Fruit fly (Drosophila melanogaster): ENCODE data around the gene CG32447.
A peak's percentile ranks its signal among the peaks of the same experiment; 100 is the strongest.

CG32447 gene

DNA sequence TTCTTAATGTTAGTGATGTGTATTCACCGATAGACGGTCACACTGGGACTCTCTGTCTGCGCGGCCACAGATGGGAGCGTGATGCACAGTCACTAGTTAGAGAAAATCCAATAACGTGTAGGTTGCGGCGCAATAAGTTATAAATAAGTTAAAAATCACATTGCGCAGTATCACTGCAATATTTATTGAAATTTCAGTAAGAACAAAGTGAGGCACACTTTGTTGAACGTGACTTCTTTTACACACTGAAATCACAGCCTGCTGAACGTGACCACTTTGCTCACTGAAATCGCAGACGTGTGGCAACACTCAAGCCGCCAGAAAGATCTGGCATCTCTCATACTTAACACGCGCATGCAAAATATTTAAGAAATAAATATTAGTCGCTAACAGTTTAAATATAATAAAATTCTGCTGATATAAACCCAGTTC is 22.5 kb upstream of the CG32447 start, which contains the start of the genes CG11247 and Polr2H:
TSS of gene CG11247 (minus strand) at position 191 of the 432 bp plus-strand sequence.
TSS of gene Polr2H (plus strand) at position 317 of the 432 bp plus-strand sequence.
- TF ChIP-seq EcR (GFP tag; optimal IDR thresholded peaks at IDR 0.05), result no peak
- peak; percentile 44 for TF ChIP-seq gl (tag; optimal IDR thresholded peaks at IDR 0.05)
- TF ChIP-seq CG34367 (tag; optimal IDR thresholded peaks at IDR 0.05), result peak; percentile 77
- peak; percentile 87 for TF ChIP-seq CG32121 (GFP tag; IDR thresholded peaks at IDR 0.05)
- peak; percentile 78 for TF ChIP-seq CG17806 (tag; optimal IDR thresholded peaks at IDR 0.05)
- peak; percentile 74 for TF ChIP-seq Snoo (tag; optimal IDR thresholded peaks at IDR 0.05)
- TF ChIP-seq CG9948 (tag; optimal IDR thresholded peaks at IDR 0.05), result peak; percentile 81
- TF ChIP-seq CG8301 (tag; optimal IDR thresholded peaks at IDR 0.05), result peak; percentile 80
- TF ChIP-seq D1 (tag; optimal IDR thresholded peaks at IDR 0.05), result peak; percentile 63
- TF ChIP-seq Ets98B (GFP tag; IDR thresholded peaks at IDR 0.05), result peak; percentile 89
- peak; percentile 79 for TF ChIP-seq CG14655 (GFP tag; optimal IDR thresholded peaks at IDR 0.05)
- TF ChIP-seq CG12605 (GFP tag; IDR thresholded peaks at IDR 0.05), result peak; percentile 63; the same call in 1 of the 2 replicates
- TF ChIP-seq fd96Ca (GFP tag; IDR thresholded peaks at IDR 0.05), result peak; percentile 94
- TF ChIP-seq CG10348 (GFP tag; IDR thresholded peaks at IDR 0.05), result peak; percentile 83
- TF ChIP-seq CG15710 (tag; optimal IDR thresholded peaks at IDR 0.05), result peak; percentile 81
- peak; percentile 87 for TF ChIP-seq rn (GFP tag; IDR thresholded peaks at IDR 0.05)
- TF ChIP-seq CG13204 (GFP tag; optimal IDR thresholded peaks at IDR 0.05), result no peak
- TF ChIP-seq CG8159 (tag; optimal IDR thresholded peaks at IDR 0.05), result peak; percentile 75
- TF ChIP-seq Pif1B (GFP tag; optimal IDR thresholded peaks at IDR 0.05), result peak; percentile 68
- TF ChIP-seq Pif1A (GFP tag; optimal IDR thresholded peaks at IDR 0.05), result peak; percentile 82
- peak; percentile 92 for TF ChIP-seq CG4496 (GFP tag; IDR thresholded peaks at IDR 0.05)

DNA sequence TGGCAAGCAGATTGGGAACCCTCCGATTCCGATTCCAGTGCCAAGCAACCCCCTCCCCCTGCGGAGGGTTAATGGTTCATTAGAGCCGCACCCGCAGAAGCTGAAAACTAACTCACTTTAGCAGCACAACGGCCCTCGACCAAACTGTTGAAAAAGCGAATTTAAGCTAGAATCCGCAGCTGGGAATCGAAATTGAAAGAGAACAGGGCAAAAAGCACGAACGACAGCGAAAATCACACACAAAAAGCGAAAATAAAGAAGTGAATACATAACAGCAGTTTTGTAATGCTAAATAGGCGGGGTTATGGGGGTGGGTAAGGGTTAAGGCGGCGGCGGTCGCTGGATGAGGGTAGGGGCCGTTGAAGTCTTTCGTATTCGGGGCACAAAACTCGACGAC is 21.6 kb upstream of the CG32447 start:
- TF ChIP-seq gl (tag; optimal IDR thresholded peaks at IDR 0.05) (no peak), CG13204 (GFP tag; optimal IDR thresholded peaks at IDR 0.05) (no peak), CG34367 (tag; optimal IDR thresholded peaks at IDR 0.05) (no peak), CG17806 (tag; optimal IDR thresholded peaks at IDR 0.05) (no peak), Pif1B (GFP tag; optimal IDR thresholded peaks at IDR 0.05) (no peak), Snoo (tag; optimal IDR thresholded peaks at IDR 0.05) (no peak), CG15710 (tag; optimal IDR thresholded peaks at IDR 0.05) (no peak), EcR (GFP tag; optimal IDR thresholded peaks at IDR 0.05) (no peak)

DNA sequence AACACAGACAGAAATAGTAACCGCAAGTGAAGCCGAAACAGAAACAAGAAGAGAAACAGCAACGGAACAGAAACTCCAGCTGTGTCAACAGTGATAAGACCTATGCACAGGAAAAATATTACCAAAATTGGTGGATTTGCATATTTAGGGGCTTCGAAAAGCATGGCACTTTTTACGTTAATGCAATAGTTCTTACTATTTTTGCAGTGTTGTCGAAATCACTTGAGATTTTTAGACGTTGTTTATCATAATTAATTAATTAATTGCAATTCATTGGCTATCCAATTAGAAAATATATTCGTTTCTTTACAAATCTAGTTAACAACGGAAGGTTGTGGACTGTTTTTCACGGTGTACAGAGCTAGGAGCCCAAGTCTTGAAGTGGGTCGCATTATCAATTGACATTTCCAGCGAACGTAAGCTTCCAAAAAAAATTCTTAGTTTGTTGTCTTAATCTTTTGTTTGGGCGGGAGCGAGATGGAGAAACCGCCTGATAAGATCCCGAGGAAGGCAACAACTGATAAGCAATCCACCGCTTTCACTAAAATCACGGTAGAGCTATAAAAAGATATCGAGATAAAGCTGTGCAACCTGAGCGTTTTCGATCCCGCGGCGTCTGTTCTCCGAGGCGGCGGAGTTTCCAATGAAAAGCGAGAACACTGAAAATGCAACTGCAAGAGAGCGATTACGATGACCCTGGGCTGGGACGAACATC is 21.0 kb upstream of the CG32447 start:
- TF ChIP-seq fd96Ca (GFP tag; IDR thresholded peaks at IDR 0.05) (no peak), CG10348 (GFP tag; IDR thresholded peaks at IDR 0.05) (no peak), CG17806 (tag; optimal IDR thresholded peaks at IDR 0.05) (no peak), Pif1A (GFP tag; optimal IDR thresholded peaks at IDR 0.05) (no peak)

DNA sequence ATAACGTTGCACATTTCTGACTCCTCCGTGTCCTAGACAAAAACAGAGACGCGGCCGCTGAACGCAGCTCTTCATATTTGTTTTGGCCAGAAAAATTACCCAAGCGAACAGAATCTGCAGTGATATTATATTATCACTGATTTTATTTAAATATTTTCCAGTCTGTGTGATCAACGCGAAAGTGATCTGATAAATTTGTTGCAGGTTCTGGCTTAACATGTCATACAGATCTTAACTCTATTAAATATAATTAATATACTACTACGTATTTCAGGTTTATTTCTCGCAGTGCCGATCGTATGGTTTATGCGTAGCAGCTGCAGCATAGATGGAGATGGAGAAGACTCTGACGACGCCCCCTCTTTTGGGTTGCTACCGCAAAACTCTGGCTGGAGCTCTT is 14.7 kb upstream of the CG32447 start:
- TF ChIP-seq D1 (tag; optimal IDR thresholded peaks at IDR 0.05) (peak; percentile 12), CG34367 (tag; optimal IDR thresholded peaks at IDR 0.05) (peak; percentile 74), CG32121 (GFP tag; IDR thresholded peaks at IDR 0.05) (no peak), EcR (GFP tag; optimal IDR thresholded peaks at IDR 0.05) (no peak), CG9948 (tag; optimal IDR thresholded peaks at IDR 0.05) (peak; percentile 73), CG8301 (tag; optimal IDR thresholded peaks at IDR 0.05) (peak; percentile 27), rn (GFP tag; IDR thresholded peaks at IDR 0.05) (no peak), CG17806 (tag; optimal IDR thresholded peaks at IDR 0.05) (peak; percentile 79), CG12605 (GFP tag; IDR thresholded peaks at IDR 0.05) (no peak), CG10348 (GFP tag; IDR thresholded peaks at IDR 0.05) (no peak), Pif1B (GFP tag; optimal IDR thresholded peaks at IDR 0.05) (peak; percentile 65), CG13204 (GFP tag; optimal IDR thresholded peaks at IDR 0.05) (no peak), CG14655 (GFP tag; optimal IDR thresholded peaks at IDR 0.05) (peak; percentile 72), CG15710 (tag; optimal IDR thresholded peaks at IDR 0.05) (peak; percentile 63), fd96Ca (GFP tag; IDR thresholded peaks at IDR 0.05) (no peak), CG4496 (GFP tag; IDR thresholded peaks at IDR 0.05) (no peak), Pif1A (GFP tag; optimal IDR thresholded peaks at IDR 0.05) (peak; percentile 60), gl (tag; optimal IDR thresholded peaks at IDR 0.05) (peak; percentile 36), CG8159 (tag; optimal IDR thresholded peaks at IDR 0.05) (peak; percentile 79), Snoo (tag; optimal IDR thresholded peaks at IDR 0.05) (no peak), Ets98B (GFP tag; IDR thresholded peaks at IDR 0.05) (no peak)

DNA sequence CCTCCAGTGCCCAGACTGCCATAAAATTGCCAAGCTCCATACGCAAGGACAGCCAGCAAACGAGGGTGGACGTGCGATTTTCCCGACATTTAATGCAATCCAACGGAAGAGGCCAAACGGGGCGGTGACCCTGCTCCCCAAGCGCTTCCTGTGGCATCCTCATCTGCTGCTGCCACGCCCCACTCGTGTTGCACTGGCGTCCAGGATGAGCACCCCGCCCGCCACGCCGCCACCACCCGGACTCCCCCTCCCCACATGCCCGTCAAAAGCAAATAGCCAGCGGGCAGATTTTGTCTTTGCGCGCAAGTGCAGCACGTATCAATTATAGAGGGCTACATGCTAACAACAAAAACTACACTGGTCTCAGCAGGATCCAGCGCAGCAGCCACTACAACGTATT is 12.1 kb upstream of the CG32447 start:
- TF ChIP-seq CG17806 (tag; optimal IDR thresholded peaks at IDR 0.05) (no peak), Pif1A (GFP tag; optimal IDR thresholded peaks at IDR 0.05) (no peak), Ets98B (GFP tag; IDR thresholded peaks at IDR 0.05) (no peak), CG15710 (tag; optimal IDR thresholded peaks at IDR 0.05) (no peak), CG13204 (GFP tag; optimal IDR thresholded peaks at IDR 0.05) (no peak), EcR (GFP tag; optimal IDR thresholded peaks at IDR 0.05) (no peak)

DNA sequence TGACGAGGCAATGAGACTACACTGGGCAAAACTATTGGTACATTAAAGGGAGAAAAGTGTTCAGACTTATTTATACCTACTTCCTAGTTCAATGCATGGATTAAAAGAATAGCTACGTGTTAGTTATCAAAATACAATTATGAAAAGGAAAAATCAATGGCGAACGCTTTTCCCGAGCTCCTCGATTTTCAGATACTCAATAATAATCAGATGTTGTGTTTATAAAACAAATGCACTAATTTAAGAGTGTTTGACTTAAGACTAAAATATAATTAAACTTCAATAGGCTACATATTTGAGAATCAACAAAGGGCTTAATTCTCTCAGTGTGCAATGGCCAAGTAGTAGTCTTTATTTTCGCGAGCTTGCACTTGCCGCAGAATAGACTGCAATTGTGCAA is 9.8 kb upstream of the CG32447 start:
- TF ChIP-seq CG4496 (GFP tag; IDR thresholded peaks at IDR 0.05) (no peak), CG9948 (tag; optimal IDR thresholded peaks at IDR 0.05) (peak; percentile 45), gl (tag; optimal IDR thresholded peaks at IDR 0.05) (no peak), Snoo (tag; optimal IDR thresholded peaks at IDR 0.05) (no peak), fd96Ca (GFP tag; IDR thresholded peaks at IDR 0.05) (no peak), Ets98B (GFP tag; IDR thresholded peaks at IDR 0.05) (no peak), CG8301 (tag; optimal IDR thresholded peaks at IDR 0.05) (peak; percentile 56), CG34367 (tag; optimal IDR thresholded peaks at IDR 0.05) (peak; percentile 16), CG14655 (GFP tag; optimal IDR thresholded peaks at IDR 0.05) (peak; percentile 70), Pif1A (GFP tag; optimal IDR thresholded peaks at IDR 0.05) (peak; percentile 35), CG15710 (tag; optimal IDR thresholded peaks at IDR 0.05) (peak; percentile 36), CG8159 (tag; optimal IDR thresholded peaks at IDR 0.05) (peak; percentile 43), CG32121 (GFP tag; IDR thresholded peaks at IDR 0.05) (no peak), EcR (GFP tag; optimal IDR thresholded peaks at IDR 0.05) (no peak), CG17806 (tag; optimal IDR thresholded peaks at IDR 0.05) (peak; percentile 46), D1 (tag; optimal IDR thresholded peaks at IDR 0.05) (no peak), CG13204 (GFP tag; optimal IDR thresholded peaks at IDR 0.05) (no peak), CG10348 (GFP tag; IDR thresholded peaks at IDR 0.05) (no peak), Pif1B (GFP tag; optimal IDR thresholded peaks at IDR 0.05) (no peak)

All from whole organism, pupa.